Worm (Caenorhabditis elegans): ENCODE data around the gene scl-10.

Gene scl-10

ce11 chrIV:13042091-13042490 is 6.2 kb upstream of the scl-10 start, which contains the start of gene amt-2:
Gene amt-2, plus strand, starts transcription at chrIV:13042391.
- TF ChIP-seq pha-4 (tag; optimal IDR thresholded peaks at IDR 0.05) = no peak
- TF ChIP-seq nhr-12 (tag; optimal IDR thresholded peaks at IDR 0.05) = no peak
- no peak for TF ChIP-seq mls-2 (tag; optimal IDR thresholded peaks at IDR 0.05)
- no peak for TF ChIP-seq nhr-76 (tag; optimal IDR thresholded peaks at IDR 0.05)
- no peak for TF ChIP-seq lin-13 (tag; optimal IDR thresholded peaks at IDR 0.05)
- no peak for TF ChIP-seq hlh-1 (tag; optimal IDR thresholded peaks at IDR 0.05)
- no peak for TF ChIP-seq sem-2 (GFP tag; optimal IDR thresholded peaks at IDR 0.05)
- TF ChIP-seq lin-32 (GFP tag; optimal IDR thresholded peaks at IDR 0.05) = no peak
- no peak for TF ChIP-seq cnd-1 (tag; optimal IDR thresholded peaks at IDR 0.05)
- no peak for TF ChIP-seq unc-120 (tag; optimal IDR thresholded peaks at IDR 0.05; ENCODE audit: poor library complexity, severe bottlenecking)
- no peak for TF ChIP-seq ceh-83 (GFP tag; optimal IDR thresholded peaks at IDR 0.05)
- no peak for TF ChIP-seq sptf-1 (tag; optimal IDR thresholded peaks at IDR 0.05)
- TF ChIP-seq lsy-2 (tag; optimal IDR thresholded peaks at IDR 0.05) = no peak
- no peak for TF ChIP-seq elt-3 (tag; optimal IDR thresholded peaks at IDR 0.05)
- no peak for TF ChIP-seq ceh-43 (GFP tag; optimal IDR thresholded peaks at IDR 0.05)
- TF ChIP-seq blmp-1 (tag; optimal IDR thresholded peaks at IDR 0.05) = no peak
- TF ChIP-seq ces-1 (GFP tag; optimal IDR thresholded peaks at IDR 0.05) = no peak
- no peak for TF ChIP-seq mab-5 (tag; optimal IDR thresholded peaks at IDR 0.05)

ce11 chrIV:13044980-13045379 is 3.3 kb upstream of the scl-10 start:
- TF ChIP-seq ceh-83 (GFP tag; optimal IDR thresholded peaks at IDR 0.05) = no peak
- TF ChIP-seq nhr-76 (tag; optimal IDR thresholded peaks at IDR 0.05) = no peak
- TF ChIP-seq zip-8 (tag; optimal IDR thresholded peaks at IDR 0.05) = no peak
- TF ChIP-seq nhr-28 (tag; optimal IDR thresholded peaks at IDR 0.05) = no peak
- no peak for TF ChIP-seq elt-3 (tag; optimal IDR thresholded peaks at IDR 0.05)
- TF ChIP-seq flh-1 (GFP tag; optimal IDR thresholded peaks at IDR 0.05) = no peak
- TF ChIP-seq unc-62 (GFP tag; optimal IDR thresholded peaks at IDR 0.05) = no peak
- no peak for TF ChIP-seq mab-5 (tag; optimal IDR thresholded peaks at IDR 0.05)
- no peak for TF ChIP-seq blmp-1 (tag; optimal IDR thresholded peaks at IDR 0.05)
- TF ChIP-seq bed-3 (GFP tag; optimal IDR thresholded peaks at IDR 0.05) = no peak
- TF ChIP-seq lsy-2 (tag; optimal IDR thresholded peaks at IDR 0.05) = no peak
- no peak for TF ChIP-seq unc-39 (tag; optimal IDR thresholded peaks at IDR 0.05)
- TF ChIP-seq M03D4.4 (tag; optimal IDR thresholded peaks at IDR 0.05) = no peak
- no peak for TF ChIP-seq ces-1 (GFP tag; optimal IDR thresholded peaks at IDR 0.05)
- TF ChIP-seq ztf-11 (tag; optimal IDR thresholded peaks at IDR 0.05) = no peak
- no peak for TF ChIP-seq snpc-4 (tag; optimal IDR thresholded peaks at IDR 0.05)
- TF ChIP-seq hlh-1 (tag; optimal IDR thresholded peaks at IDR 0.05) = no peak
- no peak for TF ChIP-seq lin-13 (tag; optimal IDR thresholded peaks at IDR 0.05)
- no peak for TF ChIP-seq ceh-43 (GFP tag; optimal IDR thresholded peaks at IDR 0.05)

ce11 chrIV:13046848-13047247 is 1.4 kb upstream of the scl-10 start, which contains the start of gene scl-9:
Gene scl-9, plus strand, starts transcription at chrIV:13047148.
- TF ChIP-seq snpc-4 (tag; optimal IDR thresholded peaks at IDR 0.05) (no peak), nhr-12 (tag; optimal IDR thresholded peaks at IDR 0.05) (no peak), mab-5 (tag; optimal IDR thresholded peaks at IDR 0.05) (no peak), pha-4 (tag; optimal IDR thresholded peaks at IDR 0.05) (no peak)

- TF ChIP-seq elt-3 (tag; optimal IDR thresholded peaks at IDR 0.05) = no peak
- TF ChIP-seq unc-39 (tag; optimal IDR thresholded peaks at IDR 0.05) = no peak
- no peak for TF ChIP-seq pha-4 (tag; optimal IDR thresholded peaks at IDR 0.05)
These were observed 2.8 kb downstream of the scl-10 start, which contains the start of gene scl-11 for ce11 chrIV:13051073-13051472. Gene scl-11, plus strand, starts transcription at chrIV:13051373.

ce11 chrIV:13052568-13052967 is 4.3 kb downstream of the scl-10 start, which contains the start of gene F49E11.7:
Gene F49E11.7, plus strand, starts transcription at chrIV:13052868.
- no peak for TF ChIP-seq nhr-2 (tag; optimal IDR thresholded peaks at IDR 0.05)
- no peak for TF ChIP-seq nhr-237 (tag; optimal IDR thresholded peaks at IDR 0.05)
- TF ChIP-seq sem-2 (GFP tag; optimal IDR thresholded peaks at IDR 0.05) = no peak
- TF ChIP-seq nhr-12 (tag; optimal IDR thresholded peaks at IDR 0.05) = no peak
- TF ChIP-seq zip-8 (tag; optimal IDR thresholded peaks at IDR 0.05) = no peak
- TF ChIP-seq blmp-1 (tag; optimal IDR thresholded peaks at IDR 0.05) = no peak
- no peak for TF ChIP-seq cnd-1 (tag; optimal IDR thresholded peaks at IDR 0.05)

- no peak for TF ChIP-seq blmp-1 (tag; optimal IDR thresholded peaks at IDR 0.05)
These were observed 7.8 kb downstream of the scl-10 start, which contains the start of gene scl-1 for ce11 chrIV:13056026-13056425. Gene scl-1, plus strand, starts transcription at chrIV:13056326.
